Worm (Caenorhabditis elegans): ENCODE measurements around the gene Y38H6C.18.

Gene Y38H6C.18

ce11 chrV:20504997-20505396 is 42.0 kb downstream of the Y38H6C.18 start, which contains the start of gene Y38H6C.4:
Y38H6C.4 (minus strand) TSS chrV:20505097.
- TF ChIP-seq nhr-6 (tag; optimal IDR thresholded peaks at IDR 0.05) (no peak), dmd-9 (GFP tag; IDR thresholded peaks at IDR 0.05) (no peak), ZK546.5 (tag; optimal IDR thresholded peaks at IDR 0.05) (no peak), F10B5.3 (tag; optimal IDR thresholded peaks at IDR 0.05) (no peak), nhr-111 (GFP tag; optimal IDR thresholded peaks at IDR 0.05) (no peak), mdt-29 (GFP tag; IDR thresholded peaks at IDR 0.05) (no peak), set-16 (GFP tag; IDR thresholded peaks at IDR 0.05) (no peak), daf-19 (GFP tag; conservative IDR thresholded peaks at IDR 0.05) (no peak), aha-1 (tag) (no peak), mep-1 (tag; optimal IDR thresholded peaks at IDR 0.05) (no peak), aly-2 (tag; optimal IDR thresholded peaks at IDR 0.05) (no peak)

- TF ChIP-seq nhr-11 (tag; optimal IDR thresholded peaks at IDR 0.05) (no peak), fkh-10 (GFP tag; optimal IDR thresholded peaks at IDR 0.05) (no peak), lin-39 (tag; optimal IDR thresholded peaks at IDR 0.05) (no peak), nhr-28 (tag; optimal IDR thresholded peaks at IDR 0.05) (no peak), mxl-2 (GFP tag; conservative IDR thresholded peaks at IDR 0.05) (no peak), mes-2 (tag; optimal IDR thresholded peaks at IDR 0.05; ENCODE audit: poor library complexity, severe bottlenecking) (no peak), nhr-10 (tag; optimal IDR thresholded peaks at IDR 0.05) (no peak), dve-1 (tag; optimal IDR thresholded peaks at IDR 0.05; ENCODE audit: insufficient read depth) (no peak)
These were observed 46.5 kb downstream of the Y38H6C.18 start, which contains the start of gene dct-14 for ce11 chrV:20500405-20500804. dct-14 (minus strand) TSS chrV:20500505.

ce11 chrV:20499642-20500041 is 47.3 kb downstream of the Y38H6C.18 start:
- TF ChIP-seq mxl-2 (GFP tag; conservative IDR thresholded peaks at IDR 0.05) (no peak), nhr-25 (tag; optimal IDR thresholded peaks at IDR 0.05; ENCODE audit: borderline replicate concordance, insufficient read depth) (no peak), D1046.2 (GFP tag; IDR thresholded peaks at IDR 0.05) (no peak), nhr-41 (GFP tag; IDR thresholded peaks at IDR 0.05) (no peak), hlh-11 (tag; optimal IDR thresholded peaks at IDR 0.05) (peak; percentile 7), nhr-48 (tag; optimal IDR thresholded peaks at IDR 0.05) (peak; percentile 54), attf-4 (tag; optimal IDR thresholded peaks at IDR 0.05) (no peak), nhr-11 (tag; optimal IDR thresholded peaks at IDR 0.05) (no peak), T26A8.4 (GFP tag; IDR thresholded peaks at IDR 0.05) (no peak), dmd-6 (GFP tag; IDR thresholded peaks at IDR 0.05) (peak; percentile 76), pqm-1 (tag; optimal IDR thresholded peaks at IDR 0.05) (peak; percentile 37), zfp-3 (GFP tag; conservative IDR thresholded peaks at IDR 0.05) (no peak), F44E2.7 (GFP tag; IDR thresholded peaks at IDR 0.05) (no peak), daf-16 (GFP tag; optimal IDR thresholded peaks at IDR 0.05) (no peak), daf-16 (tag; optimal IDR thresholded peaks at IDR 0.05) (peak; percentile 65), ztf-11 (tag; optimal IDR thresholded peaks at IDR 0.05) (no peak)

- TF ChIP-seq lin-38 (GFP tag; IDR thresholded peaks at IDR 0.05) (no peak), arid-1 (GFP tag; conservative IDR thresholded peaks at IDR 0.05) (no peak), hif-1 (tag; optimal IDR thresholded peaks at IDR 0.05) (peak in 1 of 2 experiments; percentile 38), dve-1 (tag; optimal IDR thresholded peaks at IDR 0.05; ENCODE audit: insufficient read depth) (peak; percentile 86), attf-4 (tag; optimal IDR thresholded peaks at IDR 0.05) (no peak), nhr-42 (GFP tag; IDR thresholded peaks at IDR 0.05) (no peak), nhr-41 (GFP tag; IDR thresholded peaks at IDR 0.05) (0 out of 2 replicates have a peak, but pooled peaks have one; percentile 29), daf-16 (GFP tag; optimal IDR thresholded peaks at IDR 0.05) (peak in 1 of 2 experiments; percentile 21), daf-16 (tag; optimal IDR thresholded peaks at IDR 0.05) (peak; percentile 91), ceh-32 (tag; optimal IDR thresholded peaks at IDR 0.05; ENCODE audit: poor library complexity) (no peak), zip-2 (tag; optimal IDR thresholded peaks at IDR 0.05) (no peak), nhr-48 (tag; optimal IDR thresholded peaks at IDR 0.05) (peak; percentile 85), aha-1 (tag) (peak; percentile 52), vab-7 (GFP tag; IDR thresholded peaks at IDR 0.05) (no peak), ZK337.2 (GFP tag; IDR thresholded peaks at IDR 0.05) (no peak), pqm-1 (tag; optimal IDR thresholded peaks at IDR 0.05) (peak; percentile 56), R02D3.7 (tag; optimal IDR thresholded peaks at IDR 0.05) (no peak), Y75B8A.6 (GFP tag; IDR thresholded peaks at IDR 0.05) (no peak), nhr-102 (tag; optimal IDR thresholded peaks at IDR 0.05) (peak; percentile 85), hlh-11 (tag; optimal IDR thresholded peaks at IDR 0.05) (peak; percentile 78), ctbp-1 (GFP tag; IDR thresholded peaks at IDR 0.05) (no peak), unc-39 (tag; optimal IDR thresholded peaks at IDR 0.05) (no peak), nhr-111 (GFP tag; optimal IDR thresholded peaks at IDR 0.05) (no peak), F10B5.3 (tag; optimal IDR thresholded peaks at IDR 0.05) (no peak)
These were observed 48.0 kb downstream of the Y38H6C.18 start, which contains the start of gene dct-16 for ce11 chrV:20498980-20499379. dct-16 (minus strand) TSS chrV:20499057.
